Fruit fly (Drosophila melanogaster): ENCODE results near the gene CG42393.

- TF ChIP-seq CG34367 (tag; optimal IDR thresholded peaks at IDR 0.05) (no peak), D1 (tag; optimal IDR thresholded peaks at IDR 0.05) (no peak), EcR (GFP tag; optimal IDR thresholded peaks at IDR 0.05) (peak; percentile 99), CG14655 (GFP tag; optimal IDR thresholded peaks at IDR 0.05) (no peak), CG8301 (tag; optimal IDR thresholded peaks at IDR 0.05) (no peak)
Observed at dm6 chr3L:18079123-18079522, 36.6 kb downstream of the CG42393 start.

Measured in whole organism, pupa.